Worm (Caenorhabditis elegans): Measurements from ENCODE around the gene ZC132.11.

The ZC132.11 gene

ce11 chrV:4332450-4332849 is 34.0 kb upstream of the ZC132.11 start, which contains the start of gene oac-12:
Gene oac-12, minus strand, starts transcription at chrV:4332550.
- TF ChIP-seq mcd-1 (GFP tag; IDR thresholded peaks at IDR 0.05) (no peak), hlh-12 (tag; optimal IDR thresholded peaks at IDR 0.05) (no peak), Y53F4B.3 (GFP tag; IDR thresholded peaks at IDR 0.05) (no peak), F55B11.4 (tag; optimal IDR thresholded peaks at IDR 0.05; ENCODE audit: borderline replicate concordance, insufficient read depth) (no peak), rpc-1 (optimal IDR thresholded peaks at IDR 0.05) (no peak), rpc-1 (tag; optimal IDR thresholded peaks at IDR 0.05) (no peak)

DNA sequence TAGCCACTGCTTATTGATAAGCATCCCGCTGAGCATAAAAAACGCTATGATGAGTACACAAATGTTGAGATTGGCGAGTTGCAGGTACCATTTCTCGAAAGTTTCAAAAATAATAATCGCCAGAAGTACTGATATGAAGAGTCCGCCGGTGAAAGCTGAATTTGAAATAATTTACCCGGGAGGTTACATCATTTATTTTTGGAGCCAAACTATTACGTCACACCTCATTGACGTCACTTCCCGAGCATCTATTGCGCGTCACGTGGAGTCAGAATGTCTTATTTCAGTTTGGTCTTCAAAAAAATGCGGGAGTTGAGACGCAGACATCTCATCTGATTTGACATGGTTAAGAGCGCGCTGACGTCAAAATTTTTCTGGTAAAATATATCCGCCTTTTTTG is 32.3 kb upstream of the ZC132.11 start:
- TF ChIP-seq ceh-79 (tag; optimal IDR thresholded peaks at IDR 0.05) (no peak), lin-35 (GFP tag; optimal IDR thresholded peaks at IDR 0.05) (no peak), akir-1 (GFP tag; optimal IDR thresholded peaks at IDR 0.05) (no peak), Y56A3A.18 (GFP tag; IDR thresholded peaks at IDR 0.05) (no peak), bed-2 (GFP tag; IDR thresholded peaks at IDR 0.05) (no peak), D2030.7 (GFP tag; IDR thresholded peaks at IDR 0.05) (no peak), mes-4 (tag; optimal IDR thresholded peaks at IDR 0.05) (no peak), mxl-1 (tag; optimal IDR thresholded peaks at IDR 0.05) (no peak), ztf-28 (GFP tag; IDR thresholded peaks at IDR 0.05) (no peak), snpc-3.4 (tag; optimal IDR thresholded peaks at IDR 0.05) (no peak), lin-40 (tag; optimal IDR thresholded peaks at IDR 0.05) (no peak)

DNA sequence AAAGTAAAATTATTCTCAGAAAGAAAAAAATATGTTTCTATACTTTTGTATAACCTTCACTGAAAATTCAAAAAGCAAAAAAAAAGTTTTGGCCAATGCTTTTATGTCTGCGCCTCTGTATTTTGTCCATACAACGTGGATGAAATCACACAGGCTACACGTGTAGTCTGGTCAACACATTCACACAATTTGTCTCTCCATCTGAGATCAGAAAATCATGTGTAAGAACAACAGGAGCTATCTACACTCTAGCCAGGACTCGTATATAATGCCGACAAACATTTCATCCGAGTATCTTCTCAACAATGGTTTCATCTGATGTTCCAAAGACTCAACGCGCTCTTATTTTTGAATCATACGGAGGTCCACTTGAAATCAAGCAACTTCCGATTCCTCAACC is 28.4 kb upstream of the ZC132.11 start, which contains the start of gene D2063.1:
TSS of gene D2063.1 (plus strand) at position 281 of the 400 bp plus-strand sequence.
- TF ChIP-seq ztf-6 (GFP tag; IDR thresholded peaks at IDR 0.05) (no peak), snpc-1.3 (tag; optimal IDR thresholded peaks at IDR 0.05; ENCODE audit: insufficient read depth) (no peak), dox-1 (GFP tag; IDR thresholded peaks at IDR 0.05) (no peak)

DNA sequence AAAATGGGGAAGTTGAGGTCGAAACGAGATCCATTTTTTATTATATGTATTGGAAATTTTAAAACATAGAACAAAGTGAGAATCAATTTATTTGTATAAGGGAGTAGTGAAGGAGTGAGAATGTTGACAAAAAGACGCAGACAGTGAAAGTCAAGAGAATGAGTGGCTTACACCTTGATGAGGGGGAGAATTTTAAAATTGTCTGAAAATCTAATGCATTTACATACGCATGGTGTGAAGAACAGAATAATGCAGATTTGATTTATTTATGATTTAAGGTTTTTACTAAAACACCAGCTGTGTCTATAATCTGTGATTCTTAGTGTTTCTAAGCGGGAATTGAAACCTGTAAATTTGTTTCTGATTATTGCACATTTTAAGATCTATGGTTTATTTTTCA is 26.9 kb upstream of the ZC132.11 start, which contains the start of gene nhr-125:
TSS of gene nhr-125 (minus strand) at position 101 of the 400 bp plus-strand sequence.
- TF ChIP-seq madf-8 (GFP tag; conservative IDR thresholded peaks at IDR 0.05) (no peak), hlh-26 (GFP tag; conservative IDR thresholded peaks at IDR 0.05) (no peak), mcd-1 (GFP tag; IDR thresholded peaks at IDR 0.05) (no peak), pha-4 (tag; optimal IDR thresholded peaks at IDR 0.05) (no peak), F22D6.2 (tag; optimal IDR thresholded peaks at IDR 0.05) (no peak), ztf-26 (tag; optimal IDR thresholded peaks at IDR 0.05) (no peak), unc-62 (GFP tag; optimal IDR thresholded peaks at IDR 0.05) (no peak), Y56A3A.18 (GFP tag; IDR thresholded peaks at IDR 0.05) (no peak), Y79H2A.3 (GFP tag; conservative IDR thresholded peaks at IDR 0.05) (no peak), nfya-2 (GFP tag; IDR thresholded peaks at IDR 0.05) (no peak), Y67H2A.10 (GFP tag; conservative IDR thresholded peaks at IDR 0.05) (no peak)

DNA sequence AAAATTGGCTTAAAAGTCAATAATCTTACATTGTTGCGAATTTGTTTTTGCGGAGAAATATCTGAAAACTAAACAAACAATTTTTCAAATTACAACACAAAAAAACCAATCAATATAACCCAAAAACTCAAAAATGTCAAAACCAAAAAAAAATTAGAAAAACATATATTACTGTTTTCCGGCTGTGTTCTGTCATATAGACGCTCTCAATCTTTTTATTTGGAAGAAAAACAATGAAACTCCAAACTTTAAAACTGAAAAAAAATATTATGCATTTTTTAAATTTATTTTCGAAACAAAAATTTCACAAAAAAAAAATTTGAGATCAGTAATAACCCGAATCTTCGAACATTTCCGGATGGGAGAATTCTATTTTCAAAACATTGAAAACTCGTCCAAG is 24.2 kb upstream of the ZC132.11 start, which contains the start of gene R02D1.2:
TSS of gene R02D1.2 (minus strand) at position 101 of the 400 bp plus-strand sequence.
- TF ChIP-seq dox-1 (GFP tag; IDR thresholded peaks at IDR 0.05) (no peak), nfya-2 (GFP tag; IDR thresholded peaks at IDR 0.05) (no peak), F10E7.11 (tag; optimal IDR thresholded peaks at IDR 0.05) (no peak), madf-3 (GFP tag; IDR thresholded peaks at IDR 0.05) (no peak), B0261.1 (tag; optimal IDR thresholded peaks at IDR 0.05) (no peak), nhr-80 (tag; optimal IDR thresholded peaks at IDR 0.05) (no peak), B0035.1 (tag; optimal IDR thresholded peaks at IDR 0.05) (no peak), F52B5.7 (tag; optimal IDR thresholded peaks at IDR 0.05) (no peak), aptf-3 (GFP tag; IDR thresholded peaks at IDR 0.05) (no peak), madf-10 (tag; optimal IDR thresholded peaks at IDR 0.05) (no peak), snpc-3.4 (tag; optimal IDR thresholded peaks at IDR 0.05) (no peak), F57A8.1 (GFP tag; optimal IDR thresholded peaks at IDR 0.05) (no peak), F55B11.4 (tag; optimal IDR thresholded peaks at IDR 0.05; ENCODE audit: borderline replicate concordance, insufficient read depth) (no peak)

All from whole organism, young adult.